Worm (Caenorhabditis elegans) whole organism, L2 larva: ENCODE data around the gene F13B6.2.

Experiments used
- blmp-1 ChIP-seq: sonication (generic microtip); optimal IDR thresholded peaks from 2 replicates; lab custom pipeline; 2017; ENCODE audit warnings: missing genetic modification characterization, mild to moderate bottlenecking, missing compliant biosample characterization, antibody characterized with exemption, moderate library complexity; ENCODE audit not compliant: insufficient read depth
- ceh-82 ChIP-seq: fragments of 150-350 bp; optimal IDR thresholded peaks from 2 replicates; lab custom pipeline; 2014; ENCODE audit warnings: missing biosample characterization, missing genetic modification characterization
- fos-1 ChIP-seq: fragments of 150-350 bp; optimal IDR thresholded peaks from 2 replicates; lab custom pipeline; 2014; ENCODE audit warnings: missing biosample characterization, missing genetic modification characterization
- mdl-1 ChIP-seq, 2 experiments: fragments of 150-350 bp in 1 of 2; sonication (generic microtip) in 1 of 2; optimal IDR thresholded peaks; 2 replicates each; lab custom pipeline; 2017; ENCODE audit warnings: missing biosample characterization in 2 of 2, missing genetic modification characterization in 2 of 2
- nhr-11 ChIP-seq: fragments of 150-350 bp; optimal IDR thresholded peaks from 2 replicates; lab custom pipeline; 2014; ENCODE audit warnings: missing biosample characterization, missing genetic modification characterization
- nhr-23 ChIP-seq: fragments of 150-350 bp; optimal IDR thresholded peaks from 2 replicates; lab custom pipeline; 2014; ENCODE audit warnings: missing biosample characterization, missing genetic modification reagents, missing genetic modification characterization
- nhr-25 ChIP-seq: fragments of 150-350 bp; sonication (generic microtip); optimal IDR thresholded peaks from 3 replicates; lab custom pipeline; 2014; ENCODE audit warnings: missing biosample characterization, missing genetic modification characterization
- sem-4 ChIP-seq: fragments of 150-350 bp; optimal IDR thresholded peaks from 2 replicates; lab custom pipeline; 2014; ENCODE audit warnings: missing biosample characterization, missing genetic modification reagents, missing genetic modification characterization
- snpc-4 ChIP-seq: fragments of 150-350 bp; optimal IDR thresholded peaks from 2 replicates; lab custom pipeline; 2014; ENCODE audit warnings: missing biosample characterization, missing genetic modification characterization
- ztf-11 ChIP-seq: sonication (generic microtip); optimal IDR thresholded peaks from 2 replicates; lab custom pipeline; 2017; ENCODE audit warnings: missing biosample characterization, missing genetic modification characterization

DNA sequence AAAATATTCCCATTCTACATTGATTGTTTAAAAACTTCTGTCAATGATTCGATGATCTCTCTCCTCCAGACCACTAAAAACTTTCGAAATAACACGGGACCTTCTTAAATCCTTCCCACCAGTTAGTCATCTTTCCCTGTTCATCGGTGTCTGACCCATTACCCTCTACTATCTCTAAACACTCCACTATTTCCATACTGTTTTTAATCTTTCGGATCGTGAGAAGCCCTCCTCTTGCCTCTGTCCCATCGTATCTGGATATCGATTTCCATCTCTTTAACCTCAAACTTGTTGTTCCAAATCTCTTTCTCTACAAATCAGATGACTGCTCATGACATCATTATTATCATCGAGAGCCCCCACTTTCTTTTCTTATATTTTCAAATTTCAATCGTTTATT, 31.8 kb downstream of the F13B6.2 start:
- TF ChIP-seq sem-4 (tag; lab: Kevin White, UChicago) (no peak), nhr-11 (tag; lab: Kevin White, UChicago) (no peak), fos-1 (tag; lab: Kevin White, UChicago) (no peak), nhr-23 (tag; lab: Kevin White, UChicago) (no peak), ztf-11 (no peak), snpc-4 (tag; lab: Kevin White, UChicago) (no peak), nhr-25 (no peak), blmp-1 (tag; lab: Kevin White, UChicago) (no peak), mdl-1 (tag; optimal IDR thresholded peaks at IDR 0.05; lab: Kevin White, UChicago) (no peak), ceh-82 (tag; lab: Kevin White, UChicago) (no peak)
